Worm (Caenorhabditis elegans) whole organism, midembryonic: ENCODE results near the gene cft-1.

Experiments used
- T22C8.4 ChIP-seq: fragments of 200-800 bp; sonication (Bioruptor generic); IDR thresholded peaks from 2 replicates; pipeline ENCODE4 v1.3.6; 2022; ENCODE audit warnings: missing genetic modification characterization, missing compliant biosample characterization
- cog-1 ChIP-seq: sonication (generic microtip); optimal IDR thresholded peaks from 2 replicates; lab custom pipeline; 2016; ENCODE audit warnings: missing genetic modification characterization, missing compliant biosample characterization
- flt-1 ChIP-seq: fragments of 200-800 bp; sonication (Bioruptor generic); IDR thresholded peaks from 2 replicates; pipeline ENCODE4 v1.3.6; 2022; ENCODE audit warnings: missing genetic modification characterization, missing compliant biosample characterization
- klf-2 ChIP-seq: fragments of 200-800 bp; sonication (Bioruptor generic); conservative IDR thresholded peaks from 2 replicates; pipeline ENCODE4 v1.3.6; 2022; ENCODE audit warnings: missing genetic modification reagents, missing genetic modification characterization, missing compliant biosample characterization
- med-1 ChIP-seq: sonication (generic microtip); optimal IDR thresholded peaks from 2 replicates; lab custom pipeline; 2017; ENCODE audit warnings: missing genetic modification characterization, mild to moderate bottlenecking, missing compliant biosample characterization, antibody characterized with exemption, missing genetic modification reagents; ENCODE audit not compliant: insufficient read depth
- ref-1 ChIP-seq: fragments of 200-800 bp; sonication (Bioruptor generic); conservative IDR thresholded peaks from 2 replicates; pipeline ENCODE4 v1.3.6; 2022; ENCODE audit warnings: missing genetic modification reagents, missing genetic modification characterization, missing compliant biosample characterization
- tab-1 ChIP-seq: fragments of 200-800 bp; sonication (Bioruptor generic); IDR thresholded peaks from 2 replicates; pipeline ENCODE4 v1.3.6; 2022; ENCODE audit warnings: missing genetic modification characterization, missing compliant biosample characterization
- ztf-23 ChIP-seq: fragments of 200-800 bp; sonication (Bioruptor generic); IDR thresholded peaks from 2 replicates; pipeline ENCODE4 v1.3.6; 2022; ENCODE audit warnings: missing genetic modification reagents, missing genetic modification characterization, missing compliant biosample characterization
- ztf-29 ChIP-seq: fragments of 200-800 bp; sonication (Bioruptor generic); IDR thresholded peaks from 2 replicates; pipeline ENCODE4 v1.3.6; 2022; ENCODE audit warnings: missing genetic modification reagents, missing genetic modification characterization, missing compliant biosample characterization

cft-1 gene

ce11 chrV:5536240-5536811, 2.3 kb upstream of the cft-1 start, which contains the start of the genes cox-16 and syp-2:
cox-16 (minus strand) TSS chrV:5536243.
syp-2 (plus strand) TSS chrV:5536487.
- no peak for TF ChIP-seq flt-1 (GFP tag; lab: Robert Waterston, UW)
- no peak for TF ChIP-seq cog-1 (tag; lab: Kevin White, UChicago)
- TF ChIP-seq ztf-29 = no peak
- TF ChIP-seq ref-1 = no peak
- no peak for TF ChIP-seq ztf-23 (GFP tag; lab: Robert Waterston, UW)
- TF ChIP-seq med-1 (GFP tag; lab: Kevin White, UChicago) = no peak
- no peak for TF ChIP-seq tab-1
- no peak for TF ChIP-seq klf-2 (GFP tag; lab: Robert Waterston, UW)
- TF ChIP-seq T22C8.4 (GFP tag; lab: Robert Waterston, UW) = no peak

ce11 chrV:5548051-5548450, 9.5 kb downstream of the cft-1 start, which contains the start of gene ugt-48:
ugt-48 (minus strand) TSS chrV:5548062.
- TF ChIP-seq ztf-23 (GFP tag; lab: Robert Waterston, UW) (no peak), klf-2 (GFP tag; lab: Robert Waterston, UW) (no peak), med-1 (GFP tag; lab: Kevin White, UChicago) (no peak), cog-1 (tag; lab: Kevin White, UChicago) (no peak), tab-1 (no peak), ref-1 (no peak), T22C8.4 (GFP tag; lab: Robert Waterston, UW) (no peak), flt-1 (GFP tag; lab: Robert Waterston, UW) (no peak), ztf-29 (no peak)

- TF ChIP-seq ztf-23 (GFP tag; lab: Robert Waterston, UW) (no peak), klf-2 (GFP tag; lab: Robert Waterston, UW) (no peak), tab-1 (no peak), flt-1 (GFP tag; lab: Robert Waterston, UW) (no peak), ztf-29 (no peak), T22C8.4 (GFP tag; lab: Robert Waterston, UW) (no peak), cog-1 (tag; lab: Kevin White, UChicago) (no peak), ref-1 (no peak), med-1 (GFP tag; lab: Kevin White, UChicago) (no peak)
Observed at ce11 chrV:5548497-5548896, 9.9 kb downstream of the cft-1 start.

DNA sequence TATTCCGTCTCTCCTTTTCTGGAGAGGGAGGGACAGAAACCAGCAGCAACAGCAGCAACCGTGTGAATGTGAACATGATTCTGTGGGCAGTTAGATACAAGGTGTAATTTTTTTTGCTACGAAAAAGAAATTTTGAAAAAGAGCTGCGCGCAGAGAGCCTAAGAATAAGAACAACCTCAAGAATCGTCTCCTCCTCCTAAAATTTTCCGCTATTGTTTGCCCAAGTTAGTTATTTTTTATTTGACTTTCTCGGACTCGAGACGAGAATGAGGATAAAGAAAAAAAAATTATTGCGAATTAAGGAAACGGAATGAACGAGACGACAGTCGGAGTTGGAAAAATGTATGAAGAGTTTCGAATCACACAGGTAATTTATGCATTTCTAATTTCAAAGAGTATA, 20.0 kb downstream of the cft-1 start, which contains the start of gene glb-5:
glb-5 (plus strand) TSS at position 301 of the 400 bp plus-strand sequence.
- TF ChIP-seq ztf-23 (GFP tag; lab: Robert Waterston, UW) = no peak
- TF ChIP-seq cog-1 (tag; lab: Kevin White, UChicago) = no peak
- TF ChIP-seq ref-1 = no peak
- TF ChIP-seq klf-2 (GFP tag; lab: Robert Waterston, UW) = no peak

- TF ChIP-seq ztf-29 (no peak), T22C8.4 (GFP tag; lab: Robert Waterston, UW) (no peak), flt-1 (GFP tag; lab: Robert Waterston, UW) (no peak), med-1 (GFP tag; lab: Kevin White, UChicago) (no peak), ref-1 (no peak), ztf-23 (GFP tag; lab: Robert Waterston, UW) (no peak), tab-1 (no peak), cog-1 (tag; lab: Kevin White, UChicago) (no peak), klf-2 (GFP tag; lab: Robert Waterston, UW) (no peak)
Observed at ce11 chrV:5559882-5560281, 21.3 kb downstream of the cft-1 start.

- no peak for TF ChIP-seq cog-1 (tag; lab: Kevin White, UChicago)
Observed at ce11 chrV:5567119-5567518, 28.5 kb downstream of the cft-1 start, which contains the start of gene C18C4.7. C18C4.7 (minus strand) TSS chrV:5567219.

ce11 chrV:5570433-5570832, 31.8 kb downstream of the cft-1 start, which contains the start of gene glb-6:
glb-6 (minus strand) TSS chrV:5570533.
- TF ChIP-seq cog-1 (tag; lab: Kevin White, UChicago) (no peak), ztf-23 (GFP tag; lab: Robert Waterston, UW) (no peak), flt-1 (GFP tag; lab: Robert Waterston, UW) (no peak), ztf-29 (no peak), med-1 (GFP tag; lab: Kevin White, UChicago) (no peak), tab-1 (no peak), klf-2 (GFP tag; lab: Robert Waterston, UW) (no peak), T22C8.4 (GFP tag; lab: Robert Waterston, UW) (no peak), ref-1 (no peak)

ce11 chrV:5571691-5572090, 33.1 kb downstream of the cft-1 start:
- TF ChIP-seq flt-1 (GFP tag; lab: Robert Waterston, UW) (no peak), klf-2 (GFP tag; lab: Robert Waterston, UW) (no peak), tab-1 (no peak), cog-1 (tag; lab: Kevin White, UChicago) (no peak), ztf-23 (GFP tag; lab: Robert Waterston, UW) (no peak), ref-1 (no peak), med-1 (GFP tag; lab: Kevin White, UChicago) (no peak), T22C8.4 (GFP tag; lab: Robert Waterston, UW) (no peak), ztf-29 (no peak)

DNA sequence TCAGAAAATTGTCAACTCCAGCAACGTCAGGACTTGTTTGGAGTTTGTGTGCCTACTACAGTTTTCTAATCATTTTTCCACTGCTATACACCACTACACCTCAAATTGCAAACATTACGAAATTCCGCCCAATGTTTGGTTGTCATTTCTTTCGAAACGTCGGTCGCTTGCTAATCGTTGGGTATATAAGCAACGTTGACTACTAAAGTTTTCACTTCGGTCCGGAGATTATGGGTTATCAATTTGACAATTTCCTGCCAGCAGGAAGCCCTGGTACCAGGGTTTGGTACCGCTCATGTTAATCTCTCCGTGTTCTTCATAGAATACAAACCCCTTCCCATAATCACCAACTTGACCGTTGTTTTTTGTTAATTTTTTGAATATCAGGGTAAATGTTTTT, 37.4 kb downstream of the cft-1 start:
- no peak for TF ChIP-seq cog-1 (tag; lab: Kevin White, UChicago)
- TF ChIP-seq med-1 (GFP tag; lab: Kevin White, UChicago) = no peak
- TF ChIP-seq klf-2 (GFP tag; lab: Robert Waterston, UW) = no peak
- no peak for TF ChIP-seq T22C8.4 (GFP tag; lab: Robert Waterston, UW)
- TF ChIP-seq ztf-23 (GFP tag; lab: Robert Waterston, UW) = no peak

ce11 chrV:5579666-5580065, 41.1 kb downstream of the cft-1 start:
- TF ChIP-seq klf-2 (GFP tag; lab: Robert Waterston, UW) (no peak), flt-1 (GFP tag; lab: Robert Waterston, UW) (no peak), T22C8.4 (GFP tag; lab: Robert Waterston, UW) (no peak), ref-1 (no peak), cog-1 (tag; lab: Kevin White, UChicago) (no peak), ztf-23 (GFP tag; lab: Robert Waterston, UW) (no peak), med-1 (GFP tag; lab: Kevin White, UChicago) (no peak), ztf-29 (no peak)
